Worm (Caenorhabditis elegans) whole organism, L1 larva: ENCODE results near the gene sms-5.

Experiments
- alr-1 ChIP-seq: fragments of 200-800 bp; sonication (Bioruptor generic); optimal IDR thresholded peaks from 2 replicates; lab custom pipeline; 2018; ENCODE audit warnings: borderline replicate concordance, mild to moderate bottlenecking, missing genetic modification characterization, missing compliant biosample characterization
- aly-2 ChIP-seq: fragments of 150-350 bp; optimal IDR thresholded peaks from 2 replicates; lab custom pipeline; 2014; ENCODE audit warnings: missing biosample characterization, missing genetic modification characterization
- ama-1 ChIP-seq: fragments of 150-350 bp; optimal IDR thresholded peaks from 2 replicates; lab custom pipeline; 2014
- dsc-1 ChIP-seq: sonication (generic microtip); optimal IDR thresholded peaks from 2 replicates; lab custom pipeline; 2016; ENCODE audit warnings: mild to moderate bottlenecking, missing genetic modification characterization, missing compliant biosample characterization
- lin-39 ChIP-seq: fragments of 150-350 bp; optimal IDR thresholded peaks from 2 replicates; lab custom pipeline; 2014; ENCODE audit warnings: missing biosample characterization, missing genetic modification reagents, missing genetic modification characterization
- mep-1 ChIP-seq: fragments of 150-350 bp; optimal IDR thresholded peaks from 2 replicates; lab custom pipeline; 2014; ENCODE audit warnings: missing biosample characterization, missing genetic modification characterization
- nhr-28 ChIP-seq: fragments of 150-350 bp; optimal IDR thresholded peaks from 2 replicates; lab custom pipeline; 2014; ENCODE audit warnings: missing biosample characterization, missing genetic modification characterization
- nhr-77 ChIP-seq: fragments of 150-350 bp; optimal IDR thresholded peaks from 2 replicates; lab custom pipeline; 2014; ENCODE audit warnings: missing biosample characterization, missing genetic modification characterization
- skn-1 ChIP-seq: fragments of 150-350 bp; optimal IDR thresholded peaks from 2 replicates; lab custom pipeline; 2014; ENCODE audit warnings: missing biosample characterization, missing genetic modification characterization
- unc-130 ChIP-seq: fragments of 150-350 bp; optimal IDR thresholded peaks from 2 replicates; lab custom pipeline; 2017; ENCODE audit warnings: missing biosample characterization, missing genetic modification characterization, inconsistent platforms

DNA sequence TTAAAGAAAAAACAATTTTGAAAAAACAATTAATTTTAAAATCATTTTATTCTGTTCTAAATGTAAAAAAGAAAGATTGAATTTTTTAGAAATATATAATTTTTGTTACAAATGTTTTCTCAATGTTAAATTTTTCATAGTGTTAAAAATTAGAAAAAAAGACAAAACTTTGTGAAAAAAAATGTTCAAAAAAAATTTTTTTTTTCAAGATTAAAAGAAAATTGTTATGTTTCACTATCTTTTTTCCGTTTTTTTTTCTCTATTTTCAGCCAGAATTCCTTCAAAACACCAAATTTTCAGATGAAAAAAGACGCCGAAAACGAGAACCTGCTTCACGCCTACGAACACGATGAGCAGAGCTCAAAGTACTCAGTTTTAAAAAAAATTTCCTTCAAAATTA is at the start of gene sms-5:
- no peak for TF ChIP-seq lin-39 (tag; lab: Kevin White, UChicago)
- no peak for TF ChIP-seq mep-1
- no peak for TF ChIP-seq dsc-1
- TF ChIP-seq unc-130 (tag; lab: Kevin White, UChicago) = no peak
- TF ChIP-seq aly-2 (tag; lab: Kevin White, UChicago) = no peak
- no peak for TF ChIP-seq nhr-28 (tag; lab: Kevin White, UChicago)
- TF ChIP-seq ama-1 = no peak
- TF ChIP-seq skn-1 (tag; lab: Kevin White, UChicago) = no peak
- TF ChIP-seq alr-1 (tag; lab: Kevin White, UChicago) = no peak
- no peak for TF ChIP-seq nhr-77 (tag; lab: Kevin White, UChicago)
